Worm (Caenorhabditis elegans): ENCODE results near the gene F59F5.5.
A peak's percentile ranks its signal among the peaks of the same experiment; 100 is the strongest.

DNA sequence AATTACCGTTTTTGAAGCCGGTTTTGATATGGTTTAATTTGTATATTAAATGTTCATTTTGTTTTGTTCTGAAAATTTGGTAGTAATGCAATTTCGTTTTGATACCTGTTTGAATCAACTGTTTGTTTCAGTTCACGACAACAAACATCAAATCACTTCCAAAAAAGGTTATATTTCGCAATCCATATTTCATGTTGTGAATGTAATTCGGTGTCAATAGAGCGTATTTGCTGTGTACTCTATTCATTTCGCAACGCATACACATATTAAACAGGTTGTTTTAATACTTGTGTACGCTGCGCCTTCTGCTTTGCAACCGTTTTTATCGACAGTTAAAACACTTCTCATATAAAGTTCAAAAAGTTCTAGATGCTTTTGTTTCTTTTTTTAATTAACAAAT, 30.6 kb downstream of the F59F5.5 start:
- TF ChIP-seq fkh-10 (GFP tag; optimal IDR thresholded peaks at IDR 0.05): no peak
- TF ChIP-seq fos-1 (tag; optimal IDR thresholded peaks at IDR 0.05): no peak
- no peak for TF ChIP-seq nhr-28 (tag; optimal IDR thresholded peaks at IDR 0.05)
- TF ChIP-seq nhr-11 (tag; optimal IDR thresholded peaks at IDR 0.05): no peak
- TF ChIP-seq nhr-12 (tag; optimal IDR thresholded peaks at IDR 0.05): no peak
- peak; percentile 95 for TF ChIP-seq nhr-25 (tag; optimal IDR thresholded peaks at IDR 0.05)
- TF ChIP-seq ceh-82 (tag; optimal IDR thresholded peaks at IDR 0.05): no peak
- TF ChIP-seq tbx-2 (tag; optimal IDR thresholded peaks at IDR 0.05): no peak
- no peak for TF ChIP-seq nhr-77 (tag; optimal IDR thresholded peaks at IDR 0.05)
